Fruit fly (Drosophila melanogaster) whole organism: ENCODE data around the gene CG5810.

Source experiments
- CG8478 ChIP-seq: fragments of >200 bp; optimal IDR thresholded peaks from 2 replicates; lab custom pipeline; 2018; ENCODE audit warnings: inconsistent platforms
- Dll ChIP-seq: fragments of >200 bp; optimal IDR thresholded peaks from 2 replicates; lab custom pipeline; 2017
- EcR ChIP-seq, 2 experiments: fragments of >200 bp; optimal IDR thresholded peaks; 2 replicates each; lab custom pipeline; 2017; ENCODE audit warnings: missing biosample characterization in 2 of 2, missing genetic modification characterization in 2 of 2, missing genetic modification reagents in 2 of 2
- pan ChIP-seq: fragments of >200 bp; optimal IDR thresholded peaks from 2 replicates; lab custom pipeline; 2017
- psq ChIP-seq: fragments of >200 bp; optimal IDR thresholded peaks from 2 replicates; lab custom pipeline; 2017
- usp ChIP-seq: fragments of >200 bp; optimal IDR thresholded peaks from 2 replicates; lab custom pipeline; 2017; ENCODE audit warnings: missing biosample characterization, missing genetic modification characterization, mixed read lengths

Gene CG5810

dm6 chr3R:21199953-21200368, 36.4 kb downstream of the CG5810 start:
- no peak for TF ChIP-seq pan (lab: Kevin White, UChicago)
- TF ChIP-seq psq, result no peak
- TF ChIP-seq usp (GFP tag; lab: Kevin White, UChicago), result no peak
- peak in 1 of 2 experiments; percentile 43 for TF ChIP-seq EcR (GFP tag; optimal IDR thresholded peaks at IDR 0.05; lab: Kevin White, UChicago)

- TF ChIP-seq EcR (GFP tag; optimal IDR thresholded peaks at IDR 0.05; lab: Kevin White, UChicago) (no peak), psq (no peak), CG8478 (no peak), pan (lab: Kevin White, UChicago) (no peak), usp (GFP tag; lab: Kevin White, UChicago) (no peak), Dll (lab: Kevin White, UChicago) (no peak)
Observed at dm6 chr3R:21201627-21202026, 38.0 kb downstream of the CG5810 start.

dm6 chr3R:21203135-21203534, 39.6 kb downstream of the CG5810 start:
- TF ChIP-seq Dll (lab: Kevin White, UChicago), result no peak
- no peak for TF ChIP-seq pan (lab: Kevin White, UChicago)
- no peak for TF ChIP-seq EcR (GFP tag; optimal IDR thresholded peaks at IDR 0.05; lab: Kevin White, UChicago)
- no peak for TF ChIP-seq usp (GFP tag; lab: Kevin White, UChicago)
- TF ChIP-seq CG8478, result no peak
- no peak for TF ChIP-seq psq

dm6 chr3R:21203660-21204499, 40.3 kb downstream of the CG5810 start:
- TF ChIP-seq EcR (GFP tag; optimal IDR thresholded peaks at IDR 0.05; lab: Kevin White, UChicago) (no peak), usp (GFP tag; lab: Kevin White, UChicago) (no peak)

- no peak for TF ChIP-seq Dll (lab: Kevin White, UChicago)
- no peak for TF ChIP-seq usp (GFP tag; lab: Kevin White, UChicago)
- no peak for TF ChIP-seq CG8478
- TF ChIP-seq psq, result no peak
- TF ChIP-seq pan (lab: Kevin White, UChicago), result no peak
- TF ChIP-seq EcR (GFP tag; optimal IDR thresholded peaks at IDR 0.05; lab: Kevin White, UChicago), result no peak
Observed at dm6 chr3R:21204500-21205167, 41.1 kb downstream of the CG5810 start.

dm6 chr3R:21205680-21206326, 42.2 kb downstream of the CG5810 start:
- TF ChIP-seq CG8478 (no peak), pan (lab: Kevin White, UChicago) (no peak), usp (GFP tag; lab: Kevin White, UChicago) (no peak), EcR (GFP tag; optimal IDR thresholded peaks at IDR 0.05; lab: Kevin White, UChicago) (peak in 1 of 2 experiments; percentile 96)

- TF ChIP-seq pan (lab: Kevin White, UChicago) (no peak), usp (GFP tag; lab: Kevin White, UChicago) (no peak), CG8478 (no peak)
Observed at dm6 chr3R:21206327-21206728, 42.8 kb downstream of the CG5810 start.

- TF ChIP-seq psq (no peak), CG8478 (no peak), usp (GFP tag; lab: Kevin White, UChicago) (no peak), pan (lab: Kevin White, UChicago) (no peak), Dll (lab: Kevin White, UChicago) (no peak), EcR (GFP tag; optimal IDR thresholded peaks at IDR 0.05; lab: Kevin White, UChicago) (no peak)
Observed at dm6 chr3R:21206802-21207238, 43.2 kb downstream of the CG5810 start.

- TF ChIP-seq EcR (GFP tag; optimal IDR thresholded peaks at IDR 0.05; lab: Kevin White, UChicago), result no peak
- no peak for TF ChIP-seq usp (GFP tag; lab: Kevin White, UChicago)
- TF ChIP-seq CG8478, result no peak
- no peak for TF ChIP-seq psq
- TF ChIP-seq Dll (lab: Kevin White, UChicago), result no peak
- no peak for TF ChIP-seq pan (lab: Kevin White, UChicago)
Observed at dm6 chr3R:21210081-21210480, 46.5 kb downstream of the CG5810 start.

dm6 chr3R:21214693-21215145, 51.1 kb downstream of the CG5810 start, which contains the start of gene Ddrgk1:
Gene Ddrgk1, plus strand, starts transcription at chr3R:21215079.
- TF ChIP-seq pan (lab: Kevin White, UChicago) (no peak), usp (GFP tag; lab: Kevin White, UChicago) (no peak), EcR (GFP tag; optimal IDR thresholded peaks at IDR 0.05; lab: Kevin White, UChicago) (no peak), CG8478 (no peak), psq (no peak), Dll (lab: Kevin White, UChicago) (no peak)
